Fruit fly (Drosophila melanogaster) whole organism, embryonic: Measurements from ENCODE around the gene Zn72D.
A peak's percentile ranks its signal among the peaks of the same experiment; 100 is the strongest.

ENCODE experiments used
- Antp ChIP-seq: fragments of 200-800 bp; sonication (Bioruptor generic); optimal IDR thresholded peaks from 3 replicates; lab custom pipeline; 2016; ENCODE audit warnings: missing biosample characterization, missing genetic modification characterization
- Atf3 ChIP-seq: fragments of 200-800 bp; sonication (Bioruptor generic); optimal IDR thresholded peaks from 3 replicates; lab custom pipeline; 2016; ENCODE audit warnings: missing biosample characterization, missing genetic modification characterization
- Bdp1 ChIP-seq: fragments of 200-800 bp; sonication (Bioruptor generic); optimal IDR thresholded peaks from 3 replicates; lab custom pipeline; 2016; ENCODE audit warnings: missing biosample characterization, missing genetic modification characterization
- CG11456 ChIP-seq: fragments of 200-800 bp; sonication (Bioruptor generic); IDR thresholded peaks from 3 replicates; pipeline ENCODE4 v1.3.6; 2022; ENCODE audit warnings: missing biosample characterization, missing genetic modification characterization
- CG11723 ChIP-seq: fragments of 200-800 bp; sonication (Bioruptor generic); optimal IDR thresholded peaks from 2 replicates; lab custom pipeline; 2017; ENCODE audit warnings: missing biosample characterization, mild to moderate bottlenecking, missing genetic modification characterization
- CG15269 ChIP-seq: fragments of 200-800 bp; sonication (Bioruptor generic); optimal IDR thresholded peaks from 2 replicates; lab custom pipeline; 2018; ENCODE audit warnings: missing biosample characterization, mild to moderate bottlenecking, missing genetic modification characterization, moderate library complexity
- CG1529 ChIP-seq: fragments of 200-800 bp; sonication (Bioruptor generic); optimal IDR thresholded peaks from 3 replicates; lab custom pipeline; 2018; ENCODE audit warnings: missing biosample characterization, missing genetic modification characterization
- CG1647 ChIP-seq: fragments of 200-800 bp; sonication (Bioruptor generic); optimal IDR thresholded peaks from 3 replicates; lab custom pipeline; 2016; ENCODE audit warnings: missing biosample characterization, missing genetic modification characterization
- CG17385 ChIP-seq: fragments of 200-800 bp; sonication (Bioruptor generic); optimal IDR thresholded peaks from 3 replicates; lab custom pipeline; 2018; ENCODE audit warnings: missing biosample characterization, mild to moderate bottlenecking, missing genetic modification characterization
- CG18262 ChIP-seq: fragments of 200-800 bp; optimal IDR thresholded peaks from 3 replicates; lab custom pipeline; 2019; ENCODE audit warnings: missing biosample characterization, mild to moderate bottlenecking, missing genetic modification characterization, moderate library complexity
- CG18619 ChIP-seq: fragments of 200-800 bp; sonication (Bioruptor generic); optimal IDR thresholded peaks from 3 replicates; lab custom pipeline; 2017; ENCODE audit warnings: missing biosample characterization, mild to moderate bottlenecking, missing genetic modification characterization
- CG18764 ChIP-seq: fragments of 200-800 bp; sonication (Bioruptor generic); optimal IDR thresholded peaks from 3 replicates; lab custom pipeline; 2016; ENCODE audit warnings: missing biosample characterization, missing genetic modification characterization
- CG30431 ChIP-seq: fragments of 200-800 bp; sonication (Bioruptor generic); optimal IDR thresholded peaks from 2 replicates; lab custom pipeline; 2017; ENCODE audit warnings: missing biosample characterization, missing genetic modification characterization
- CG3995 ChIP-seq: fragments of 200-800 bp; sonication (Bioruptor generic); optimal IDR thresholded peaks from 3 replicates; lab custom pipeline; 2016; ENCODE audit warnings: missing biosample characterization, missing genetic modification characterization
- CG4424 ChIP-seq: fragments of 200-800 bp; sonication (Bioruptor generic); optimal IDR thresholded peaks from 3 replicates; lab custom pipeline; 2016; ENCODE audit warnings: missing biosample characterization, missing genetic modification characterization
- CG6689 ChIP-seq: fragments of 200-800 bp; sonication (Bioruptor generic); IDR thresholded peaks from 2 replicates; pipeline ENCODE4 v1.3.6; 2022; ENCODE audit warnings: missing biosample characterization, missing genetic modification characterization
- CG6813 ChIP-seq: fragments of 200-800 bp; sonication (Bioruptor generic); optimal IDR thresholded peaks from 2 replicates; lab custom pipeline; 2017; ENCODE audit warnings: missing biosample characterization, missing genetic modification characterization, mild to moderate bottlenecking, moderate library complexity, missing genetic modification reagents
- CG7839 ChIP-seq: fragments of 200-800 bp; sonication (Bioruptor generic); optimal IDR thresholded peaks from 3 replicates; lab custom pipeline; 2018; ENCODE audit warnings: missing biosample characterization, mild to moderate bottlenecking, missing genetic modification characterization, moderate library complexity
- CG8089 ChIP-seq: fragments of 200-800 bp; sonication (Bioruptor generic); optimal IDR thresholded peaks from 3 replicates; lab custom pipeline; 2016; ENCODE audit warnings: missing biosample characterization, missing genetic modification characterization
- CG8290 ChIP-seq, 3 experiments: fragments of 200-800 bp; sonication (Bioruptor generic); optimal IDR thresholded peaks; 2 replicates each; lab custom pipeline; 2016 to 2019; ENCODE audit warnings: missing biosample characterization in 3 of 3, missing genetic modification characterization in 3 of 3, mild to moderate bottlenecking in 2 of 3, moderate library complexity in 1 of 3
- CG9817 ChIP-seq: fragments of 200-800 bp; sonication (Bioruptor generic); optimal IDR thresholded peaks from 2 replicates; lab custom pipeline; 2018; ENCODE audit warnings: missing biosample characterization, mild to moderate bottlenecking, missing genetic modification characterization, moderate library complexity
- CHES-1-like ChIP-seq: fragments of 200-800 bp; sonication (Bioruptor generic); optimal IDR thresholded peaks from 2 replicates; lab custom pipeline; 2016; ENCODE audit warnings: missing biosample characterization, missing genetic modification characterization
- D19B ChIP-seq: fragments of 200-800 bp; sonication (Bioruptor generic); optimal IDR thresholded peaks from 2 replicates; lab custom pipeline; 2017; ENCODE audit warnings: missing biosample characterization, mild to moderate bottlenecking, missing genetic modification characterization
- Dad ChIP-seq: fragments of 200-800 bp; sonication (Bioruptor generic); optimal IDR thresholded peaks from 3 replicates; lab custom pipeline; 2016; ENCODE audit warnings: missing biosample characterization, missing genetic modification characterization
- Dek ChIP-seq: fragments of 200-800 bp; sonication (Bioruptor generic); optimal IDR thresholded peaks from 3 replicates; lab custom pipeline; 2019; ENCODE audit warnings: missing biosample characterization, mild to moderate bottlenecking, missing genetic modification characterization, moderate library complexity
- E2f1 ChIP-seq: fragments of 200-800 bp; sonication (Bioruptor generic); IDR thresholded peaks from 2 replicates; pipeline ENCODE4 v1.3.6; 2022; ENCODE audit warnings: missing biosample characterization, missing genetic modification characterization
- E2f2 ChIP-seq: fragments of 200-800 bp; sonication (Bioruptor generic); IDR thresholded peaks from 2 replicates; pipeline ENCODE4 v1.3.6; 2022; ENCODE audit warnings: missing biosample characterization, missing genetic modification characterization
- HLH3B ChIP-seq: fragments of 200-800 bp; sonication (Bioruptor generic); IDR thresholded peaks from 2 replicates; pipeline ENCODE4 v1.3.6; 2022; ENCODE audit warnings: missing biosample characterization, missing genetic modification characterization
- Hsf ChIP-seq: fragments of 200-800 bp; sonication (Bioruptor generic); optimal IDR thresholded peaks from 3 replicates; lab custom pipeline; 2016; ENCODE audit warnings: missing biosample characterization, missing genetic modification characterization
- MTF-1 ChIP-seq: fragments of 200-800 bp; sonication (Bioruptor generic); optimal IDR thresholded peaks from 2 replicates; lab custom pipeline; 2018; ENCODE audit warnings: missing biosample characterization, mild to moderate bottlenecking, missing genetic modification characterization, borderline replicate concordance
- Mes4 ChIP-seq: fragments of 200-800 bp; sonication (Bioruptor generic); optimal IDR thresholded peaks from 2 replicates; lab custom pipeline; 2016; ENCODE audit warnings: missing biosample characterization, missing genetic modification characterization
- Nf-YA ChIP-seq: fragments of 200-800 bp; sonication (Bioruptor generic); IDR thresholded peaks from 2 replicates; pipeline ENCODE4 v1.3.6; 2022; ENCODE audit warnings: missing biosample characterization, missing genetic modification characterization
- NfI ChIP-seq: fragments of 200-800 bp; sonication (Bioruptor generic); optimal IDR thresholded peaks from 3 replicates; lab custom pipeline; 2018; ENCODE audit warnings: missing biosample characterization, mild to moderate bottlenecking, missing genetic modification characterization, moderate library complexity
- Rx ChIP-seq: fragments of 200-800 bp; sonication (Bioruptor generic); IDR thresholded peaks from 2 replicates; pipeline ENCODE4 v1.3.6; 2022; ENCODE audit warnings: missing biosample characterization, missing genetic modification characterization
- Trl ChIP-seq, 3 experiments: fragments of >200 bp in 2 of 3; fragments of 200-800 bp in 1 of 3; sonication (Bioruptor generic) in 1 of 3; optimal IDR thresholded peaks; 2 replicates in 1 of 3; 3 replicates in 2 of 3; lab custom pipeline; 2016 to 2017; ENCODE audit warnings: missing biosample characterization in 1 of 3, missing genetic modification characterization in 1 of 3
- Xrp1 ChIP-seq: fragments of 200-800 bp; sonication (Bioruptor generic); IDR thresholded peaks from 2 replicates; pipeline ENCODE4 v1.3.6; 2022; ENCODE audit warnings: missing biosample characterization, missing genetic modification characterization
- az2 ChIP-seq: fragments of 200-800 bp; sonication (Bioruptor generic); optimal IDR thresholded peaks from 3 replicates; lab custom pipeline; 2016; ENCODE audit warnings: missing biosample characterization, missing genetic modification characterization
- disco-r ChIP-seq: fragments of 200-800 bp; sonication (Bioruptor generic); optimal IDR thresholded peaks from 2 replicates; lab custom pipeline; 2016; ENCODE audit warnings: missing biosample characterization, missing genetic modification characterization
- dpn ChIP-seq, 2 experiments: fragments of 200-800 bp; sonication (Bioruptor generic); optimal IDR thresholded peaks; 3 replicates each; lab custom pipeline; 2016; ENCODE audit warnings: missing biosample characterization in 2 of 2, missing genetic modification characterization in 2 of 2
- fd96Cb ChIP-seq: fragments of 200-800 bp; sonication (Bioruptor generic); optimal IDR thresholded peaks from 2 replicates; lab custom pipeline; 2018; ENCODE audit warnings: missing biosample characterization, mild to moderate bottlenecking, missing genetic modification characterization, moderate library complexity
- grau ChIP-seq: fragments of 200-800 bp; optimal IDR thresholded peaks from 3 replicates; lab custom pipeline; 2019; ENCODE audit warnings: missing biosample characterization, mild to moderate bottlenecking, missing genetic modification characterization, moderate library complexity
- jumu ChIP-seq: fragments of 200-800 bp; sonication (Bioruptor generic); optimal IDR thresholded peaks from 3 replicates; lab custom pipeline; 2016; ENCODE audit warnings: missing biosample characterization, missing genetic modification characterization
- lbe ChIP-seq: fragments of 200-800 bp; sonication (Bioruptor generic); optimal IDR thresholded peaks from 2 replicates; lab custom pipeline; 2016; ENCODE audit warnings: missing biosample characterization, mild to moderate bottlenecking, missing genetic modification characterization
- slou ChIP-seq: fragments of 200-800 bp; sonication (Bioruptor generic); optimal IDR thresholded peaks from 3 replicates; lab custom pipeline; 2016; ENCODE audit warnings: missing biosample characterization, missing genetic modification characterization
- sqz ChIP-seq: fragments of 200-800 bp; sonication (Bioruptor generic); optimal IDR thresholded peaks from 3 replicates; lab custom pipeline; 2018; ENCODE audit warnings: missing biosample characterization, mild to moderate bottlenecking, missing genetic modification characterization
- ssp ChIP-seq: fragments of 200-800 bp; sonication (Bioruptor generic); IDR thresholded peaks from 2 replicates; pipeline ENCODE4 v1.3.6; 2022; ENCODE audit warnings: missing biosample characterization, missing genetic modification characterization
- tgo ChIP-seq: fragments of 200-800 bp; sonication (Bioruptor generic); IDR thresholded peaks from 3 replicates; pipeline ENCODE4 v1.3.6; 2022; ENCODE audit warnings: missing biosample characterization, missing genetic modification characterization
- tx ChIP-seq: fragments of 200-800 bp; sonication (Bioruptor generic); optimal IDR thresholded peaks from 2 replicates; lab custom pipeline; 2016; ENCODE audit warnings: missing biosample characterization, missing genetic modification characterization

Gene Zn72D

DNA sequence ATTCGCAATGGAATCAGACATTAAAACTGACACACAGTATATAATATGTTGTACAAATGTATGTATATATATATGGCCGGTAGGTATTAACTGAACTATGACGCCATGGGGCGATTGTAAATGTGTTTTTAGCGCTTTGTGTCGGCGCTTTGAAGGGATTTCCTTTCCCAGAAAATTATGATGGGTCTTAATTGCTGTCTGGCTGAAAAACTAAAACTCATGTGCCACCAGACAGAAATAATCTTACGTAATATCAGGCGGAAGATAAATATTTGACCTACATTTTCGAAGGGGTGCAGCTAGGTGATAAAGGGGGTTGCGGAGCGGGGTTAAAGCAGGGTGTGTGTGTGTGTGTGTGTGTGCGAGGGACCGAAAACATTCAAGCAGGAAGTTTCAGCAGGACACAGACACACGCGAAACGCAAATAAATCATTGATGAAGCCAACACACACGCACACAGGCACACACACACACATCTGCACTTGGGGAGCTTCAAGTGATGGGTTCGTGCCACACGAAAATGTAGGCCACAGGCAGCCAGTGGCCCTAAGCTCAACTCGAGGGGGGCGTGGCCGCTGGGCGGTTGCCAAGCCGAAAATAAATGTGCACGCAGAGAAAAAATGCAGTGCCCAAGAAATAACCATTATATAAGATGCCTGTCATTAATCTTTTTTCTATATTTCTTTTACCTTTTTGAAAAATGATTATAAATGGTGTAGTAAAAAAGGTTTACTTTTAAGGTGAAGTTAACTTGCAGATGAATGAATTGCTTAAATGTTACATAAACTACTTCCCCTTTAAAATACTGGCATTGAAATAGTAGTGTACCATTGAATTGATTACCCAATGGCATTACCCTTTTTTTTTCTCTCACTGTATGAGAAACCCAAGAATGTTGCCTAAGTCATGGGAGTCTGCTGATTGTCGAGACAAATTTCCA lies 45.1 kb upstream of the Zn72D start (continued):
- TF ChIP-seq CG17385 (GFP tag; lab: Kevin White, UChicago) (peak; percentile 41), disco-r (GFP tag; lab: Kevin White, UChicago) (peak; percentile 43), NfI (GFP tag; lab: Kevin White, UChicago) (peak; percentile 32), CG8089 (GFP tag; lab: Kevin White, UChicago) (peak; percentile 10), CG30431 (GFP tag; lab: Kevin White, UChicago) (peak; percentile 6), Atf3 (GFP tag; lab: Kevin White, UChicago) (peak; percentile 9), CG15269 (tag; lab: Kevin White, UChicago) (peak; percentile 61), slou (no peak), CG8290 (GFP tag; optimal IDR thresholded peaks at IDR 0.05; lab: Kevin White, UChicago) (peak; percentile 10), CG8290 (tag; optimal IDR thresholded peaks at IDR 0.05; lab: Kevin White, UChicago) (no peak), E2f1 (GFP tag; lab: Robert Waterston, UW) (no peak), CG3995 (peak; percentile 3), Bdp1 (peak; percentile 20), E2f2 (0 out of 2 replicates have a peak, but pooled peaks have one; percentile 19), jumu (peak; percentile 2), CG18262 (tag; lab: Kevin White, UChicago) (peak; percentile 65), CG11723 (GFP tag; lab: Kevin White, UChicago) (peak; percentile 3), MTF-1 (GFP tag; lab: Kevin White, UChicago) (no peak), dpn (GFP tag; optimal IDR thresholded peaks at IDR 0.05; lab: Kevin White, UChicago) (peak; percentile 54 to 61), lbe (GFP tag; lab: Kevin White, UChicago) (no peak), Trl (optimal IDR thresholded peaks at IDR 0.05; lab: Kevin White, UChicago) (no peak), Trl (GFP tag; optimal IDR thresholded peaks at IDR 0.05; lab: Kevin White, UChicago) (peak; percentile 39), Dek (tag; lab: Kevin White, UChicago) (peak; percentile 44), Mes4 (GFP tag; lab: Kevin White, UChicago) (peak; percentile 20), CG4424 (peak; percentile 53), Dad (no peak), sqz (peak; percentile 17), CG18764 (GFP tag; lab: Kevin White, UChicago) (peak; percentile 31), tgo (peak; percentile 35; the same call in 2 of the 3 replicates), Xrp1 (GFP tag; lab: Robert Waterston, UW) (peak; percentile 38; the same call in 1 of the 2 replicates), CG9817 (tag; lab: Kevin White, UChicago) (peak; percentile 38), CG1647 (GFP tag; lab: Kevin White, UChicago) (peak; percentile 10), Hsf (peak; percentile 49), CG6813 (GFP tag; lab: Kevin White, UChicago) (peak; percentile 29), CG1529 (GFP tag; lab: Kevin White, UChicago) (peak; percentile 56), Nf-YA (no peak), tx (GFP tag; lab: Kevin White, UChicago) (no peak), CG18619 (peak; percentile 5), Antp (GFP tag; lab: Kevin White, UChicago) (peak; percentile 14), CHES-1-like (GFP tag; lab: Kevin White, UChicago) (peak; percentile 23), Rx (GFP tag; lab: Robert Waterston, UW) (peak; percentile 4; the same call in 1 of the 2 replicates), D19B (GFP tag; lab: Kevin White, UChicago) (peak; percentile 3), fd96Cb (tag; lab: Kevin White, UChicago) (peak; percentile 68), grau (peak; percentile 63), CG6689 (GFP tag; lab: Robert Waterston, UW) (peak; percentile 65), az2 (GFP tag; lab: Kevin White, UChicago) (peak; percentile 62), CG11456 (no peak), ssp (GFP tag; lab: Robert Waterston, UW) (peak; percentile 32; the same call in 1 of the 2 replicates), HLH3B (peak; percentile 41; the same call in 1 of the 2 replicates), CG7839 (tag; lab: Kevin White, UChicago) (peak; percentile 74)
